Worm (Caenorhabditis elegans): ENCODE measurements around the gene F07F6.2.
A peak's percentile ranks its signal among the peaks of the same experiment; 100 is the strongest.

F07F6.2 gene

ce11 chrII:5429522-5430257 is at the start of gene F07F6.2, which contains the start of gene F07F6.4:
Gene F07F6.2 (plus strand): TSS chrII:5430207.
Gene F07F6.4 (minus strand): TSS chrII:5429572.
- no peak for TF ChIP-seq nfyb-1 (GFP tag; IDR thresholded peaks at IDR 0.05)
- no peak for TF ChIP-seq sea-2 (GFP tag; IDR thresholded peaks at IDR 0.05)
- TF ChIP-seq zfh-2 (GFP tag; conservative IDR thresholded peaks at IDR 0.05): no peak
- TF ChIP-seq ceh-79 (tag; optimal IDR thresholded peaks at IDR 0.05): no peak
- peak; percentile 14 for TF ChIP-seq attf-5 (GFP tag; optimal IDR thresholded peaks at IDR 0.05)
- no peak for TF ChIP-seq F23B12.7 (tag; optimal IDR thresholded peaks at IDR 0.05; ENCODE audit: insufficient read depth)
- no peak for TF ChIP-seq snpc-4 (GFP tag; optimal IDR thresholded peaks at IDR 0.05)
- TF ChIP-seq snpc-4 (tag; optimal IDR thresholded peaks at IDR 0.05): no peak
- TF ChIP-seq hmg-20 (GFP tag; IDR thresholded peaks at IDR 0.05): no peak
- no peak for TF ChIP-seq ceh-58 (GFP tag; IDR thresholded peaks at IDR 0.05)
- no peak for TF ChIP-seq gei-17 (GFP tag; optimal IDR thresholded peaks at IDR 0.05)
- no peak for TF ChIP-seq egl-44 (GFP tag; IDR thresholded peaks at IDR 0.05)
- no peak for TF ChIP-seq pbrm-1 (GFP tag; IDR thresholded peaks at IDR 0.05)
- no peak for TF ChIP-seq F57C9.4 (tag; optimal IDR thresholded peaks at IDR 0.05)
- TF ChIP-seq let-607 (tag; optimal IDR thresholded peaks at IDR 0.05): peak; percentile 89 to 94

DNA sequence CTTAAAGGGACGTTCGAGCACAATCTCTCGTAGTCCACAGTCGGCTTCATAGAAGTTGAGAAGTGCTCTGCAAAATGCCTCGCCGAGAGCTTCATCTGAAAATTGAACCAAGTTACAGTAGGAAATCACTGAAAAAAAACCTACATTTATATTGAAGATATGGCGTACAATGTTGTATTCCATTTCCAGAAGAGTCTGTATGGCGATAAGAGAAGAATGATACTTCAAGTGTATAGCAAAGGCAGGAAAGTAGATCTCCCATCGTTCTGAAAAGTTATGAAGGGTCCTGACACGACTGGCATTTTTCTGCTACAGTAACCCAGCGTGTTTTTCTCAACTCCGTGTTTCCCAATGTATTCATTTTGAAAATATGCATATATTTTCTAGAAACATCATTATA is 45.7 kb upstream of the F07F6.2 start:
- TF ChIP-seq F49E8.2 (tag; optimal IDR thresholded peaks at IDR 0.05; ENCODE audit: insufficient read depth) (no peak), egrh-3 (GFP tag; IDR thresholded peaks at IDR 0.05) (no peak), nfyb-1 (GFP tag; IDR thresholded peaks at IDR 0.05) (0 out of 2 replicates have a peak, but pooled peaks have one; percentile 8), hrde-1 (tag; optimal IDR thresholded peaks at IDR 0.05; ENCODE audit: borderline replicate concordance) (peak; percentile 53)

- TF ChIP-seq ets-4 (GFP tag; optimal IDR thresholded peaks at IDR 0.05) (no peak), C17E4.6 (GFP tag; IDR thresholded peaks at IDR 0.05) (no peak), aptf-2 (GFP tag; conservative IDR thresholded peaks at IDR 0.05) (no peak), efl-1 (GFP tag; optimal IDR thresholded peaks at IDR 0.05) (no peak), ztf-3 (GFP tag; optimal IDR thresholded peaks at IDR 0.05) (no peak), Y95B8A.8 (GFP tag; IDR thresholded peaks at IDR 0.05) (peak; percentile 36; the same call in 1 of the 2 replicates), T26A5.8 (tag; optimal IDR thresholded peaks at IDR 0.05) (no peak), sdz-38 (tag; optimal IDR thresholded peaks at IDR 0.05) (no peak), B0336.3 (GFP tag; IDR thresholded peaks at IDR 0.05) (peak; percentile 40; the same call in 1 of the 2 replicates), rec-8 (tag; optimal IDR thresholded peaks at IDR 0.05) (no peak), Y53G8AR.9 (GFP tag; conservative IDR thresholded peaks at IDR 0.05) (0 out of 2 replicates have a peak, but pooled peaks have one; percentile 11), him-1 (tag; optimal IDR thresholded peaks at IDR 0.05) (peak; percentile 23), lin-26 (GFP tag; IDR thresholded peaks at IDR 0.05) (no peak), ama-1 (optimal IDR thresholded peaks at IDR 0.05) (no peak), ama-1 (GFP tag; optimal IDR thresholded peaks at IDR 0.05) (no peak), ztf-25 (GFP tag; IDR thresholded peaks at IDR 0.05) (no peak), madf-3 (GFP tag; IDR thresholded peaks at IDR 0.05) (0 out of 2 replicates have a peak, but pooled peaks have one; percentile 42), lag-1 (GFP tag; IDR thresholded peaks at IDR 0.05) (no peak), B0019.2 (GFP tag; conservative IDR thresholded peaks at IDR 0.05) (no peak), athp-1 (tag; optimal IDR thresholded peaks at IDR 0.05) (no peak), ceh-40 (GFP tag; IDR thresholded peaks at IDR 0.05) (no peak), hsf-1 (GFP tag; IDR thresholded peaks at IDR 0.05) (0 out of 2 replicates have a peak, but pooled peaks have one; percentile 22), B0035.1 (tag; optimal IDR thresholded peaks at IDR 0.05) (no peak)
Measured at ce11 chrII:5387217-5387616, 42.8 kb upstream of the F07F6.2 start, which contains the start of gene ccpp-6. Gene ccpp-6 (minus strand): TSS chrII:5387317.
